Worm (Caenorhabditis elegans) whole organism, L4 larva: Measurements from ENCODE around the gene Y55F3AM.11.

ENCODE experiments used
- F37D6.2 ChIP-seq: sonication (generic microtip); optimal IDR thresholded peaks from 2 replicates; lab custom pipeline; 2016; ENCODE audit warnings: mild to moderate bottlenecking, missing genetic modification characterization, missing compliant biosample characterization
- F44E2.7 ChIP-seq: fragments of 200-800 bp; sonication (Bioruptor generic); IDR thresholded peaks from 2 replicates; pipeline ENCODE4 v2.1.2; 2022; ENCODE audit warnings: missing genetic modification characterization, missing compliant biosample characterization
- R02D3.7 ChIP-seq: fragments of 150-350 bp; sonication (generic microtip); optimal IDR thresholded peaks from 3 replicates; lab custom pipeline; 2014; ENCODE audit warnings: missing biosample characterization, missing genetic modification characterization
- T20F7.1 ChIP-seq: fragments of 200-800 bp; sonication (Bioruptor generic); optimal IDR thresholded peaks from 2 replicates; lab custom pipeline; 2018; ENCODE audit warnings: mild to moderate bottlenecking, missing genetic modification characterization, missing compliant biosample characterization
- T26A8.4 ChIP-seq: fragments of 200-800 bp; sonication (Bioruptor generic); IDR thresholded peaks from 2 replicates; pipeline ENCODE4 v1.3.6; 2022; ENCODE audit warnings: missing genetic modification characterization, missing compliant biosample characterization
- Y5F2A.4 ChIP-seq: fragments of 200-800 bp; sonication (Bioruptor generic); optimal IDR thresholded peaks from 2 replicates; lab custom pipeline; 2018; ENCODE audit warnings: mild to moderate bottlenecking, missing genetic modification characterization, missing compliant biosample characterization
- ZK337.2 ChIP-seq: fragments of 200-800 bp; sonication (Bioruptor generic); IDR thresholded peaks from 2 replicates; pipeline ENCODE4 v1.3.6; 2022; ENCODE audit warnings: missing genetic modification reagents, missing genetic modification characterization, missing compliant biosample characterization
- ZK546.5 ChIP-seq, 2 experiments: sonication (generic microtip); optimal IDR thresholded peaks; 2 replicates each; lab custom pipeline; 2017; ENCODE audit warnings: missing biosample characterization in 2 of 2, missing genetic modification characterization in 2 of 2
- aly-2 ChIP-seq: sonication (generic microtip); optimal IDR thresholded peaks from 2 replicates; lab custom pipeline; 2018; ENCODE audit warnings: missing biosample characterization, missing genetic modification characterization
- arid-1 ChIP-seq: fragments of 200-800 bp; sonication (Bioruptor generic); conservative IDR thresholded peaks from 2 replicates; pipeline ENCODE4 v1.3.6; 2022; ENCODE audit warnings: missing genetic modification reagents, missing genetic modification characterization, missing compliant biosample characterization
- ceh-28 ChIP-seq: fragments of 150-350 bp; optimal IDR thresholded peaks from 2 replicates; lab custom pipeline; 2014; ENCODE audit warnings: missing biosample characterization, missing genetic modification reagents, missing genetic modification characterization
- ceh-44 ChIP-seq: fragments of 200-800 bp; sonication (Bioruptor generic); IDR thresholded peaks from 2 replicates; pipeline ENCODE4 v1.3.6; 2022; ENCODE audit warnings: missing genetic modification reagents, missing genetic modification characterization, missing compliant biosample characterization
- ces-1 ChIP-seq: fragments of 150-350 bp; sonication (generic microtip); optimal IDR thresholded peaks from 4 replicates; lab custom pipeline; 2014; ENCODE audit warnings: missing biosample characterization, missing genetic modification reagents, missing genetic modification characterization
- cey-2 ChIP-seq: sonication (generic microtip); optimal IDR thresholded peaks from 3 replicates; lab custom pipeline; 2017; ENCODE audit warnings: missing genetic modification characterization, mild to moderate bottlenecking, missing compliant biosample characterization, antibody characterized with exemption, borderline replicate concordance; ENCODE audit not compliant: insufficient read depth
- ctbp-1 ChIP-seq: fragments of 200-800 bp; sonication (Bioruptor generic); IDR thresholded peaks from 2 replicates; pipeline ENCODE4 v1.3.6; 2022; ENCODE audit warnings: missing genetic modification reagents, missing genetic modification characterization, missing compliant biosample characterization
- daf-12 ChIP-seq: fragments of 150-350 bp; optimal IDR thresholded peaks from 2 replicates; lab custom pipeline; 2014; ENCODE audit warnings: missing biosample characterization, missing genetic modification reagents, missing genetic modification characterization
- daf-16 ChIP-seq, 3 experiments: sonication (generic microtip); optimal IDR thresholded peaks; 2 replicates each; lab custom pipeline; 2016 to 2017; ENCODE audit warnings: missing genetic modification characterization in 3 of 3, missing genetic modification reagents in 3 of 3, mild to moderate bottlenecking in 2 of 3, missing compliant biosample characterization in 2 of 3, missing biosample characterization in 1 of 3, moderate library complexity in 1 of 3
- dmd-8 ChIP-seq: fragments of 200-800 bp; sonication (Bioruptor generic); IDR thresholded peaks from 2 replicates; pipeline ENCODE4 v1.3.6; 2022; ENCODE audit warnings: missing genetic modification characterization, missing compliant biosample characterization
- fkh-10 ChIP-seq: fragments of 150-350 bp; optimal IDR thresholded peaks from 2 replicates; lab custom pipeline; 2014; ENCODE audit warnings: missing biosample characterization, missing genetic modification reagents, missing genetic modification characterization
- gei-8 ChIP-seq: fragments of 200-800 bp; sonication (Bioruptor generic); optimal IDR thresholded peaks from 2 replicates; lab custom pipeline; 2018; ENCODE audit warnings: mild to moderate bottlenecking, missing genetic modification characterization, missing compliant biosample characterization
- hif-1 ChIP-seq, 2 experiments: sonication (generic microtip); optimal IDR thresholded peaks; 2 replicates each; lab custom pipeline; 2016 to 2017; ENCODE audit warnings: missing compliant biosample characterization in 2 of 2, missing genetic modification characterization in 2 of 2, missing genetic modification reagents in 2 of 2, missing genotype in 2 of 2, mild to moderate bottlenecking in 1 of 2
- hlh-30 ChIP-seq: sonication (generic microtip); optimal IDR thresholded peaks from 2 replicates; lab custom pipeline; 2017; ENCODE audit warnings: antibody characterized with exemption, mild to moderate bottlenecking, missing genetic modification characterization, missing compliant biosample characterization; ENCODE audit not compliant: insufficient read depth
- lin-13 ChIP-seq: fragments of 150-350 bp; optimal IDR thresholded peaks from 2 replicates; lab custom pipeline; 2014; ENCODE audit warnings: missing biosample characterization, missing genetic modification reagents, missing genetic modification characterization
- lin-29 ChIP-seq: fragments of 200-800 bp; sonication (Bioruptor generic); IDR thresholded peaks from 2 replicates; pipeline ENCODE4 v1.3.6; 2022; ENCODE audit warnings: missing genetic modification reagents, missing genetic modification characterization, missing compliant biosample characterization
- mdl-1 ChIP-seq, 2 experiments: fragments of 150-350 bp in 1 of 2; sonication (generic microtip) in 1 of 2; optimal IDR thresholded peaks; 2 replicates each; lab custom pipeline; 2014 to 2017; ENCODE audit warnings: missing biosample characterization in 2 of 2, missing genetic modification characterization in 2 of 2
- mep-1 ChIP-seq: fragments of 150-350 bp; sonication (generic microtip); optimal IDR thresholded peaks from 3 replicates; lab custom pipeline; 2014; ENCODE audit warnings: missing biosample characterization, missing genetic modification characterization
- mes-2 ChIP-seq: sonication (generic microtip); optimal IDR thresholded peaks from 2 replicates; lab custom pipeline; 2016; ENCODE audit warnings: missing genotype, mild to moderate bottlenecking, missing genetic modification characterization, missing compliant biosample characterization; ENCODE audit not compliant: poor library complexity, severe bottlenecking
- nhr-10 ChIP-seq: fragments of 150-350 bp; optimal IDR thresholded peaks from 2 replicates; lab custom pipeline; 2014; ENCODE audit warnings: missing biosample characterization, missing genetic modification characterization
- nhr-111 ChIP-seq: fragments of 200-800 bp; sonication (Bioruptor generic); optimal IDR thresholded peaks from 2 replicates; lab custom pipeline; 2018; ENCODE audit warnings: mild to moderate bottlenecking, missing genetic modification characterization, missing compliant biosample characterization
- nhr-237 ChIP-seq: sonication (generic microtip); optimal IDR thresholded peaks from 2 replicates; lab custom pipeline; 2017; ENCODE audit warnings: missing biosample characterization, missing genetic modification characterization
- nhr-28 ChIP-seq: fragments of 150-350 bp; optimal IDR thresholded peaks from 2 replicates; lab custom pipeline; 2014; ENCODE audit warnings: missing biosample characterization, missing genetic modification characterization
- nhr-41 ChIP-seq: fragments of 200-800 bp; sonication (Bioruptor generic); IDR thresholded peaks from 2 replicates; pipeline ENCODE4 v1.3.6; 2022; ENCODE audit warnings: missing genetic modification reagents, missing genetic modification characterization, missing compliant biosample characterization
- nhr-42 ChIP-seq: fragments of 200-800 bp; sonication (Bioruptor generic); IDR thresholded peaks from 2 replicates; pipeline ENCODE4 v1.3.6; 2022; ENCODE audit warnings: missing genetic modification characterization, missing compliant biosample characterization
- nhr-48 ChIP-seq: sonication (generic microtip); optimal IDR thresholded peaks from 2 replicates; lab custom pipeline; 2016; ENCODE audit warnings: mild to moderate bottlenecking, missing genetic modification characterization, missing compliant biosample characterization
- nhr-76 ChIP-seq: fragments of 150-350 bp; optimal IDR thresholded peaks from 2 replicates; lab custom pipeline; 2014; ENCODE audit warnings: missing biosample characterization, missing genetic modification characterization
- pha-4 ChIP-seq, 2 experiments: fragments of 150-350 bp in 1 of 2; fragments of 200-800 bp in 1 of 2; sonication (Bioruptor generic) in 1 of 2; IDR thresholded peaks in 1 of 2; optimal IDR thresholded peaks in 1 of 2; 2 replicates each; pipeline versions ENCODE4 v1.3.6 to Lab custom; 2014 to 2022; ENCODE audit warnings: missing genetic modification characterization in 2 of 2, missing genetic modification reagents in 2 of 2, missing biosample characterization in 1 of 2, missing compliant biosample characterization in 1 of 2
- pqm-1 ChIP-seq: sonication (generic microtip); optimal IDR thresholded peaks from 2 replicates; lab custom pipeline; 2017; ENCODE audit warnings: missing biosample characterization, missing genetic modification characterization
- saeg-2 ChIP-seq: fragments of 200-800 bp; sonication (Bioruptor generic); IDR thresholded peaks from 2 replicates; pipeline ENCODE4 v1.3.6; 2022; ENCODE audit warnings: missing genetic modification reagents, missing genetic modification characterization, missing compliant biosample characterization
- set-16 ChIP-seq: fragments of 200-800 bp; sonication (Bioruptor generic); IDR thresholded peaks from 2 replicates; pipeline ENCODE4 v1.3.6; 2022; ENCODE audit warnings: missing genetic modification reagents, missing genetic modification characterization, missing compliant biosample characterization
- snpc-4 ChIP-seq: fragments of 150-350 bp; optimal IDR thresholded peaks from 2 replicates; lab custom pipeline; 2014; ENCODE audit warnings: missing biosample characterization, missing genetic modification characterization
- spr-3 ChIP-seq: fragments of 200-800 bp; sonication (Bioruptor generic); optimal IDR thresholded peaks from 2 replicates; lab custom pipeline; 2018; ENCODE audit warnings: mild to moderate bottlenecking, missing genetic modification characterization, missing compliant biosample characterization
- tag-97 ChIP-seq: fragments of 200-800 bp; sonication (Bioruptor generic); IDR thresholded peaks from 2 replicates; pipeline ENCODE4 v1.3.6; 2022; ENCODE audit warnings: missing genetic modification characterization, missing compliant biosample characterization
- unc-130 ChIP-seq: sonication (generic microtip); optimal IDR thresholded peaks from 2 replicates; lab custom pipeline; 2016; ENCODE audit warnings: missing genetic modification reagents, missing genetic modification characterization, missing compliant biosample characterization
- unc-39 ChIP-seq: sonication (generic microtip); optimal IDR thresholded peaks from 2 replicates; lab custom pipeline; 2017; ENCODE audit warnings: missing biosample characterization, missing genetic modification characterization
- zfp-3 ChIP-seq: fragments of 200-800 bp; sonication (Bioruptor generic); conservative IDR thresholded peaks from 2 replicates; pipeline ENCODE4 v1.3.6; 2022; ENCODE audit warnings: missing genetic modification reagents, missing genetic modification characterization, missing compliant biosample characterization
- zip-2 ChIP-seq: fragments of 150-350 bp; optimal IDR thresholded peaks from 2 replicates; lab custom pipeline; 2014; ENCODE audit warnings: missing biosample characterization, missing genetic modification characterization
- ztf-11 ChIP-seq: fragments of 150-350 bp; optimal IDR thresholded peaks from 2 replicates; lab custom pipeline; 2014; ENCODE audit warnings: missing biosample characterization, missing genetic modification characterization
- ztf-7 ChIP-seq: fragments of 150-350 bp; optimal IDR thresholded peaks from 2 replicates; lab custom pipeline; 2014; ENCODE audit warnings: missing biosample characterization, missing genetic modification characterization

Y55F3AM.11 gene

DNA sequence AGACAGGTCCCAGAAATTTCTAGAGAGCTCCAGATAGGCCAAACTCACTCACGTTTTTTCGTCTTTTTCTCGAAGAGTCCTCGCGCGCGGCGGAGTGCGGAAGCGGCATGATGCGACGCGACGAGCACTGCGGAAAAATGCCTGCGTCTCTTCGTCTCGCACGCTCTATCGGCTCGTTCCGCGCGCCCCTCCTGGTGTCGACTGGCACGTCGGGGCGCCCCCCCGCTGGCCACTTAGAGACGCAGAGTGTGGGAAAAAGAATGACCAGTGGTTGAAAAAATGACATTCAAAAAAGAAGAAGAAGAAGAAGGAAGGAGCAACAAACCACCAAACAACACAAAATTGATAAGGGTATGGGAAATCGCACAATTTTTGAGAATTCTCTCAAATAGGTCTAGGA is 23.2 kb upstream of the Y55F3AM.11 start, which contains the start of gene znf-782 (continued):
- TF ChIP-seq daf-16 (GFP tag; optimal IDR thresholded peaks at IDR 0.05; lab: Kevin White, UChicago) (peak in 1 of 2 experiments; percentile 43), daf-16 (tag; optimal IDR thresholded peaks at IDR 0.05; lab: Kevin White, UChicago) (peak; percentile 57), ceh-28 (tag; lab: Kevin White, UChicago) (no peak), tag-97 (GFP tag; lab: Robert Waterston, UW) (0 out of 2 replicates have a peak, but pooled peaks have one; percentile 33), set-16 (GFP tag; lab: Robert Waterston, UW) (peak; percentile 99), arid-1 (GFP tag; lab: Robert Waterston, UW) (peak; percentile 65), dmd-8 (peak; percentile 60; the same call in 1 of the 2 replicates), mdl-1 (tag; optimal IDR thresholded peaks at IDR 0.05; lab: Kevin White, UChicago) (peak; percentile 11 to 56)
- TF ChIP-seq, all 104 proteins: peak for 40

DNA sequence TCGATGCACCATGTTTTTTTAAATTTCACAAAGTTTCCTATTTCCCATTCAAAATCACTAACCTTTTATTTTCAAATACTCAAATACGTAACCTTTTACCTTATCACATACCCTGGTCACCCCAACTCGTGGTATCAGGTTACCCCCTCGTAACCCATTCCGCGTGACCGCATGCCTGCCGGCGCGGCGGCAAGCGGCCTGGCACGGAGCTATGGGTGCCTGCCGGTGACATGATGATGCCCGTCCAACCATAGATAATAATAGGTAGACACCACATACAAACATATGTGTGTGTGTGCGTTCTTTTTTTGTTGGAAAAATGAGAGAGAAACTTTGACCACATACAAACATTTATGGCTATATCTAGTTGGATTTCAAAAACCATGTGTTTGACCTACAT is 21.4 kb upstream of the Y55F3AM.11 start:
- TF ChIP-seq lin-13 (GFP tag; lab: Kevin White, UChicago): no peak
- TF ChIP-seq nhr-28 (tag; lab: Kevin White, UChicago): no peak
- TF ChIP-seq F44E2.7: no peak
- no peak for TF ChIP-seq mes-2 (tag; lab: Kevin White, UChicago)
- no peak for TF ChIP-seq gei-8
- no peak; the same call in 1 of the 2 replicates for TF ChIP-seq pha-4 (GFP tag; IDR thresholded peaks at IDR 0.05; lab: Robert Waterston, UW)
- no peak for TF ChIP-seq pha-4 (tag; optimal IDR thresholded peaks at IDR 0.05; lab: Kevin White, UChicago)
- no peak for TF ChIP-seq ztf-7 (tag; lab: Kevin White, UChicago)
- TF ChIP-seq ctbp-1 (GFP tag; lab: Robert Waterston, UW): no peak
- TF ChIP-seq nhr-42 (GFP tag; lab: Robert Waterston, UW): no peak
- TF ChIP-seq nhr-111: no peak
- peak in 1 of 2 experiments; percentile 52 for TF ChIP-seq hif-1 (tag; optimal IDR thresholded peaks at IDR 0.05; lab: Kevin White, UChicago)
- no peak for TF ChIP-seq ceh-44 (GFP tag; lab: Robert Waterston, UW)
- no peak for TF ChIP-seq nhr-76
- TF ChIP-seq zip-2: no peak
- TF ChIP-seq zfp-3 (GFP tag; lab: Robert Waterston, UW): no peak
- no peak for TF ChIP-seq fkh-10 (GFP tag; lab: Kevin White, UChicago)
- TF ChIP-seq nhr-41 (GFP tag; lab: Robert Waterston, UW): 0 out of 2 replicates have a peak, but pooled peaks have one; percentile 39
- TF ChIP-seq T20F7.1 (GFP tag; lab: Kevin White, UChicago): no peak
- TF ChIP-seq pqm-1: no peak
- peak; percentile 3 for TF ChIP-seq spr-3 (GFP tag; lab: Kevin White, UChicago)
- no peak for TF ChIP-seq ces-1 (GFP tag; lab: Kevin White, UChicago)
- TF ChIP-seq unc-130 (GFP tag; lab: Kevin White, UChicago): no peak
- TF ChIP-seq hlh-30: peak; percentile 74
- no peak for TF ChIP-seq Y5F2A.4 (GFP tag; lab: Kevin White, UChicago)
- no peak for TF ChIP-seq daf-12 (tag; lab: Kevin White, UChicago)
- TF ChIP-seq nhr-237 (tag; lab: Kevin White, UChicago): no peak
- TF ChIP-seq cey-2 (tag; lab: Kevin White, UChicago): no peak
- no peak for TF ChIP-seq F37D6.2
- TF ChIP-seq aly-2 (tag; lab: Kevin White, UChicago): no peak
- peak; percentile 43 for TF ChIP-seq T26A8.4 (GFP tag; lab: Robert Waterston, UW)
- TF ChIP-seq ZK546.5 (tag; optimal IDR thresholded peaks at IDR 0.05; lab: Kevin White, UChicago): no peak
- TF ChIP-seq daf-16 (GFP tag; optimal IDR thresholded peaks at IDR 0.05; lab: Kevin White, UChicago): no peak
- TF ChIP-seq daf-16 (tag; optimal IDR thresholded peaks at IDR 0.05; lab: Kevin White, UChicago): peak; percentile 63
- no peak for TF ChIP-seq R02D3.7 (tag; lab: Kevin White, UChicago)
- no peak for TF ChIP-seq ceh-28 (tag; lab: Kevin White, UChicago)
- TF ChIP-seq ZK337.2 (GFP tag; lab: Robert Waterston, UW): no peak
- TF ChIP-seq ztf-11: no peak
- TF ChIP-seq nhr-10 (tag; lab: Kevin White, UChicago): no peak
- no peak for TF ChIP-seq saeg-2
- no peak for TF ChIP-seq snpc-4 (tag; lab: Kevin White, UChicago)
- TF ChIP-seq unc-39 (tag; lab: Kevin White, UChicago): no peak
- no peak for TF ChIP-seq mep-1 (tag; lab: Kevin White, UChicago)
- TF ChIP-seq lin-29 (GFP tag; lab: Robert Waterston, UW): no peak
- TF ChIP-seq nhr-48 (tag; lab: Kevin White, UChicago): peak; percentile 32
